Worm (Caenorhabditis elegans): ENCODE results near the gene maph-9.

maph-9 gene

ce11 chrIV:7178942-7179341, 22.5 kb downstream of the maph-9 start, which contains the start of gene C42D4.3:
Gene C42D4.3 (plus strand): TSS chrIV:7179239.
- TF ChIP-seq ceh-91 (GFP tag; IDR thresholded peaks at IDR 0.05): no peak
- no peak for TF ChIP-seq F37B4.10 (GFP tag; IDR thresholded peaks at IDR 0.05)
- no peak for TF ChIP-seq F57A8.1 (GFP tag; optimal IDR thresholded peaks at IDR 0.05)
- TF ChIP-seq cebp-2 (GFP tag; IDR thresholded peaks at IDR 0.05): no peak
- TF ChIP-seq F57C9.4 (tag; optimal IDR thresholded peaks at IDR 0.05): no peak
- no peak for TF ChIP-seq cebp-1 (GFP tag; IDR thresholded peaks at IDR 0.05)
- no peak for TF ChIP-seq cebp-1 (tag; optimal IDR thresholded peaks at IDR 0.05)
- no peak for TF ChIP-seq snpc-1.1 (tag; optimal IDR thresholded peaks at IDR 0.05; ENCODE audit: insufficient read depth)
- TF ChIP-seq nhr-27 (tag; optimal IDR thresholded peaks at IDR 0.05): no peak

- TF ChIP-seq dpl-1 (GFP tag; optimal IDR thresholded peaks at IDR 0.05) (no peak), unc-62 (GFP tag; optimal IDR thresholded peaks at IDR 0.05) (peak; percentile 54), D2030.7 (GFP tag; IDR thresholded peaks at IDR 0.05) (no peak), let-607 (tag; optimal IDR thresholded peaks at IDR 0.05) (peak in 1 of 2 experiments; percentile 67), snpc-3.4 (tag; optimal IDR thresholded peaks at IDR 0.05) (no peak), nhr-80 (tag; optimal IDR thresholded peaks at IDR 0.05) (peak; percentile 72), ceh-58 (GFP tag; IDR thresholded peaks at IDR 0.05) (no peak), attf-5 (GFP tag; optimal IDR thresholded peaks at IDR 0.05) (no peak), snpc-4 (GFP tag; optimal IDR thresholded peaks at IDR 0.05) (no peak), snpc-4 (tag; optimal IDR thresholded peaks at IDR 0.05) (no peak), rec-8 (tag; optimal IDR thresholded peaks at IDR 0.05) (no peak), tbx-9 (tag; optimal IDR thresholded peaks at IDR 0.05; ENCODE audit: borderline replicate concordance) (no peak), zfh-2 (GFP tag; conservative IDR thresholded peaks at IDR 0.05) (no peak), hsf-1 (GFP tag; IDR thresholded peaks at IDR 0.05) (no peak), lag-1 (GFP tag; IDR thresholded peaks at IDR 0.05) (no peak), F49E8.2 (tag; optimal IDR thresholded peaks at IDR 0.05; ENCODE audit: insufficient read depth) (no peak), ets-4 (GFP tag; optimal IDR thresholded peaks at IDR 0.05) (no peak), hlh-26 (GFP tag; conservative IDR thresholded peaks at IDR 0.05) (no peak), Y79H2A.3 (GFP tag; conservative IDR thresholded peaks at IDR 0.05) (no peak)
Observed at ce11 chrIV:7180304-7180703, 23.9 kb downstream of the maph-9 start, which contains the start of gene cest-10. Gene cest-10 (plus strand): TSS chrIV:7180557.

- TF ChIP-seq pha-4 (tag; optimal IDR thresholded peaks at IDR 0.05) (peak; percentile 36), let-607 (tag; optimal IDR thresholded peaks at IDR 0.05) (peak; percentile 60 to 85), unc-62 (GFP tag; optimal IDR thresholded peaks at IDR 0.05) (peak; percentile 75), dox-1 (GFP tag; IDR thresholded peaks at IDR 0.05) (no peak), dpff-1 (tag; optimal IDR thresholded peaks at IDR 0.05) (no peak), mxl-1 (tag; optimal IDR thresholded peaks at IDR 0.05) (no peak), madf-3 (GFP tag; IDR thresholded peaks at IDR 0.05) (no peak), bed-2 (GFP tag; IDR thresholded peaks at IDR 0.05) (no peak), F55B11.4 (tag; optimal IDR thresholded peaks at IDR 0.05; ENCODE audit: borderline replicate concordance, insufficient read depth) (no peak), ztf-22 (GFP tag; optimal IDR thresholded peaks at IDR 0.05) (peak; percentile 47), nhr-80 (tag; optimal IDR thresholded peaks at IDR 0.05) (peak; percentile 78)
Observed at ce11 chrIV:7182818-7183217, 26.4 kb downstream of the maph-9 start.

Data from whole organism, young adult.